Worm (Caenorhabditis elegans): ENCODE measurements around the gene vab-15.
A peak's percentile ranks its signal among the peaks of the same experiment; 100 is the strongest.

The vab-15 gene

DNA sequence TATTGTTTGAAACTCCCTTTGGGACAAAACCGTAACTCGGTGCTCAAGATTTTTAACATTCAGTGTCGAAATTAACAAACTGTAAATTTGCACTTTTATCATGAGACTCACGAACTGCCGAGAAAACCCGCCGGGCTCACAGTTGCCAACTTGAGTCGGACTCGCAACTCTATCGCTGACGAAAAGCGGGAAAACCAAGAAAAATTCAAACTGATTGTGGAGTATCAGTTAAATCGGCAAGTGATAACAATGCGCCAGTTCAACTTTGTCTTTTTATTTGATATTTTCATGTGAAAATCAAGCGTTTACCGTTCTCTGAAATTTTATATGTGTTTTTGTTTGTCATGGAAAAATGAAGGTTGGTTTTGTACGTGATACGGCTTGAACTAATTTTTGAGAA is 35.5 kb downstream of the vab-15 start:
- TF ChIP-seq dmd-6 (GFP tag; IDR thresholded peaks at IDR 0.05), result peak; percentile 56
- TF ChIP-seq pqm-1 (tag; optimal IDR thresholded peaks at IDR 0.05), result peak; percentile 59
- peak; percentile 46 for TF ChIP-seq hlh-11 (tag; optimal IDR thresholded peaks at IDR 0.05)
- no peak for TF ChIP-seq daf-16 (GFP tag; optimal IDR thresholded peaks at IDR 0.05)
- TF ChIP-seq daf-16 (tag; optimal IDR thresholded peaks at IDR 0.05), result peak; percentile 76
- no peak for TF ChIP-seq nhr-42 (GFP tag; IDR thresholded peaks at IDR 0.05)
- no peak for TF ChIP-seq lin-13 (GFP tag; optimal IDR thresholded peaks at IDR 0.05)

ce11 chrX:9883837-9884324 is 36.8 kb downstream of the vab-15 start, which contains the start of gene mrp-4:
Gene mrp-4 (plus strand): TSS chrX:9884274.
- TF ChIP-seq unc-62 (GFP tag; optimal IDR thresholded peaks at IDR 0.05 in 1 of 2), result peak in 1 of 2 experiments; percentile 33
- TF ChIP-seq unc-62 (tag; optimal IDR thresholded peaks at IDR 0.05), result no peak
- no peak for TF ChIP-seq dve-1 (tag; optimal IDR thresholded peaks at IDR 0.05; ENCODE audit: insufficient read depth)
- TF ChIP-seq lin-39 (tag; optimal IDR thresholded peaks at IDR 0.05), result no peak
- TF ChIP-seq unc-39 (tag; optimal IDR thresholded peaks at IDR 0.05), result no peak

DNA sequence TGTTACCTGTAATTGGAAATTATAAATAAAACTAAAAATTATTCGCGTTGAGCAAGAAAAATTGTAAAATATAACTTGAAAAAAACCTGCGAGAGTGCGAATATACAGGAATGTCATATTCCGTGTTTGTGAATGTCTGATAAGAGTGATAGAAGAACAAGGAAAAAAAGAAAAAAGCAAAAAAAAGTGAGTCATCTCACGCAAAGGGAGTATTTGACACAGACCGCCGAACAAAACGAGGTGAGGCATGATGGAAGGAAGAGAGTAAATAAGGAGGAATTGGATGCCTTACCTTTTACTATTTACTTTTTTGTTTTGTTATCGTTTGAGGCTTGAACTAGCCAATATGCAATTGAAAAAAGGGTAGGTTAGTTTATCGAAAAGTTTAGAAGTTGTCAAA is 45.2 kb downstream of the vab-15 start, which contains the start of gene F21G4.1:
F21G4.1 (minus strand) TSS at position 6 of the 400 bp plus-strand sequence.
- TF ChIP-seq ztf-11 (tag; optimal IDR thresholded peaks at IDR 0.05), result no peak
- peak in 1 of 2 experiments; percentile 4 for TF ChIP-seq mdl-1 (tag; optimal IDR thresholded peaks at IDR 0.05)
- no peak for TF ChIP-seq mxl-2 (GFP tag; conservative IDR thresholded peaks at IDR 0.05)
- peak; percentile 26; the same call in 1 of the 2 replicates for TF ChIP-seq dmd-6 (GFP tag; IDR thresholded peaks at IDR 0.05)
- TF ChIP-seq aha-1 (tag), result peak; percentile 82
- TF ChIP-seq Y75B8A.6 (GFP tag; IDR thresholded peaks at IDR 0.05), result no peak
- TF ChIP-seq pha-4 (GFP tag; IDR thresholded peaks at IDR 0.05), result no peak
- peak; percentile 61 for TF ChIP-seq pha-4 (tag; optimal IDR thresholded peaks at IDR 0.05)
- peak; percentile 26 for TF ChIP-seq nhr-28 (tag; optimal IDR thresholded peaks at IDR 0.05)
- TF ChIP-seq jun-1 (tag; optimal IDR thresholded peaks at IDR 0.05), result no peak
- peak; percentile 72 for TF ChIP-seq nhr-6 (tag; optimal IDR thresholded peaks at IDR 0.05)
- TF ChIP-seq ceh-82 (tag; optimal IDR thresholded peaks at IDR 0.05), result no peak
- TF ChIP-seq Y105C5A.15 (GFP tag; IDR thresholded peaks at IDR 0.05), result no peak
- TF ChIP-seq hlh-11 (tag; optimal IDR thresholded peaks at IDR 0.05), result peak; percentile 35
- TF ChIP-seq daf-16 (GFP tag; optimal IDR thresholded peaks at IDR 0.05), result no peak
- TF ChIP-seq daf-16 (tag; optimal IDR thresholded peaks at IDR 0.05), result peak; percentile 76
- peak; percentile 71 for TF ChIP-seq pqm-1 (tag; optimal IDR thresholded peaks at IDR 0.05)

DNA sequence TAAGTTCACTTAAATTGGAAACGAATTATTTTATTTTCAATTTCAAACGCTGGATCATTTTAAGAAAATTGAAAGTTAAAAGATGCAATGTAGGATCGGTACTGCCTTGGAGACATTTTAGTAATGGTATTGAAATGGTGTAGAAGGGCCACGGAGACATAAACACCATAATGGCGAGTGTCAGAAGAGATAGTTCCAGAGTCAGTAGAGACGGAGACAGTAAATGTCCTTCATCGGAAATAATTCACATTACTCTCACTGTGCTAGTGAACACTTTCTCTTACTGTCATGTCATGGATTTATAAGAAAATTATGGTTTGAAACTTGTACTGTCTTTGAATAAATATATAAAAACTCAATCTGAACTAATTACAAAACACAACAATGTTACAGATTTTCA is 46.0 kb downstream of the vab-15 start:
- TF ChIP-seq Y75B8A.6 (GFP tag; IDR thresholded peaks at IDR 0.05), result no peak
- TF ChIP-seq lim-7 (GFP tag; IDR thresholded peaks at IDR 0.05), result no peak
- TF ChIP-seq aha-1 (tag), result peak; percentile 76
- TF ChIP-seq nhr-25 (tag; optimal IDR thresholded peaks at IDR 0.05; ENCODE audit: borderline replicate concordance, insufficient read depth), result peak; percentile 7
- no peak for TF ChIP-seq lin-39 (tag; optimal IDR thresholded peaks at IDR 0.05)
- no peak for TF ChIP-seq F44E2.7 (GFP tag; IDR thresholded peaks at IDR 0.05)

ce11 chrX:9894844-9895243 is 47.8 kb downstream of the vab-15 start, which contains the start of gene F21G4.3:
Gene F21G4.3 (plus strand): TSS chrX:9895144.
- TF ChIP-seq duxl-1 (tag; optimal IDR thresholded peaks at IDR 0.05; ENCODE audit: poor library complexity) (no peak), ztf-7 (tag; optimal IDR thresholded peaks at IDR 0.05) (no peak), zfp-3 (GFP tag; conservative IDR thresholded peaks at IDR 0.05) (no peak), dmd-8 (GFP tag; IDR thresholded peaks at IDR 0.05) (no peak), nhr-10 (tag; optimal IDR thresholded peaks at IDR 0.05) (no peak), tra-1 (GFP tag; IDR thresholded peaks at IDR 0.05) (no peak), F44E2.7 (GFP tag; IDR thresholded peaks at IDR 0.05) (no peak)
